Worm (Caenorhabditis elegans): ENCODE results near the gene C06H5.13.

- TF ChIP-seq ceh-19 (GFP tag; optimal IDR thresholded peaks at IDR 0.05) (no peak), hlh-30 (tag; optimal IDR thresholded peaks at IDR 0.05; ENCODE audit: insufficient read depth) (no peak), pqm-1 (tag; optimal IDR thresholded peaks at IDR 0.05) (no peak), hlh-15 (tag; optimal IDR thresholded peaks at IDR 0.05) (no peak), ama-1 (optimal IDR thresholded peaks at IDR 0.05) (no peak), ceh-34 (tag; optimal IDR thresholded peaks at IDR 0.05) (no peak), nhr-11 (tag; optimal IDR thresholded peaks at IDR 0.05) (no peak), ceh-18 (tag; optimal IDR thresholded peaks at IDR 0.05) (no peak)
Measured at ce11 chrV:17945460-17945859, 47.9 kb upstream of the C06H5.13 start.

All from whole organism, late embryonic.